Fruit fly (Drosophila melanogaster) whole organism, prepupa: ENCODE measurements around the gene scf.

Source experiments
- Blimp-1 ChIP-seq: fragments of 200-800 bp; sonication (Bioruptor generic); optimal IDR thresholded peaks from 3 replicates; lab custom pipeline; 2017; ENCODE audit warnings: missing biosample characterization, missing genetic modification characterization, mild to moderate bottlenecking, moderate library complexity, missing genetic modification reagents
- CG10669 ChIP-seq: fragments of 200-800 bp; sonication (Bioruptor generic); optimal IDR thresholded peaks from 3 replicates; lab custom pipeline; 2018; ENCODE audit warnings: missing biosample characterization, mild to moderate bottlenecking, missing genetic modification characterization, moderate library complexity
- CG11294 ChIP-seq: fragments of 200-800 bp; sonication (Bioruptor generic); IDR thresholded peaks from 2 replicates; pipeline ENCODE4 v1.3.6; 2022; ENCODE audit warnings: missing biosample characterization, missing genetic modification characterization
- CG11902 ChIP-seq: fragments of 200-800 bp; sonication (Bioruptor generic); optimal IDR thresholded peaks from 3 replicates; lab custom pipeline; 2016; ENCODE audit warnings: missing biosample characterization, missing genetic modification characterization
- CG15336 ChIP-seq: fragments of 200-800 bp; sonication (Bioruptor generic); IDR thresholded peaks from 2 replicates; pipeline ENCODE4 v1.3.6; 2022; ENCODE audit warnings: missing biosample characterization, missing genetic modification characterization
- CG1621 ChIP-seq: fragments of 200-800 bp; sonication (Bioruptor generic); optimal IDR thresholded peaks from 3 replicates; lab custom pipeline; 2018; ENCODE audit warnings: missing biosample characterization, mild to moderate bottlenecking, missing genetic modification characterization
- CG16779 ChIP-seq: fragments of 200-800 bp; sonication (Bioruptor generic); optimal IDR thresholded peaks from 3 replicates; lab custom pipeline; 2017; ENCODE audit warnings: missing biosample characterization, mild to moderate bottlenecking, missing genetic modification characterization
- CG31627 ChIP-seq: fragments of 200-800 bp; sonication (Bioruptor generic); optimal IDR thresholded peaks from 3 replicates; lab custom pipeline; 2016; ENCODE audit warnings: missing biosample characterization, missing genetic modification characterization
- CG34406 ChIP-seq: fragments of 200-800 bp; sonication (Bioruptor generic); optimal IDR thresholded peaks from 3 replicates; lab custom pipeline; 2016; ENCODE audit warnings: missing biosample characterization, missing genetic modification characterization
- CG6163 ChIP-seq: fragments of 200-800 bp; sonication (Bioruptor generic); IDR thresholded peaks from 3 replicates; pipeline ENCODE4 v1.3.6; 2022; ENCODE audit warnings: missing biosample characterization, missing genetic modification characterization
- CG6276 ChIP-seq: fragments of 200-800 bp; sonication (Bioruptor generic); optimal IDR thresholded peaks from 2 replicates; lab custom pipeline; 2017; ENCODE audit warnings: missing biosample characterization, mild to moderate bottlenecking, missing genetic modification characterization
- CG6792 ChIP-seq: fragments of 200-800 bp; sonication (Bioruptor generic); optimal IDR thresholded peaks from 3 replicates; lab custom pipeline; 2016; ENCODE audit warnings: missing biosample characterization, missing genetic modification characterization
- CG6808 ChIP-seq: fragments of 200-800 bp; sonication (Bioruptor generic); optimal IDR thresholded peaks from 3 replicates; lab custom pipeline; 2017; ENCODE audit warnings: missing biosample characterization, missing genetic modification characterization, mild to moderate bottlenecking, moderate library complexity, missing genetic modification reagents
- CG6854 ChIP-seq: fragments of 200-800 bp; sonication (Bioruptor generic); optimal IDR thresholded peaks from 2 replicates; lab custom pipeline; 2017; ENCODE audit warnings: missing biosample characterization, mild to moderate bottlenecking, missing genetic modification characterization
- CG8119 ChIP-seq: fragments of 200-800 bp; sonication (Bioruptor generic); IDR thresholded peaks from 3 replicates; pipeline ENCODE4 v1.3.6; 2022; ENCODE audit warnings: missing biosample characterization, missing genetic modification characterization
- CG8319 ChIP-seq: fragments of 200-800 bp; sonication (Bioruptor generic); optimal IDR thresholded peaks from 3 replicates; lab custom pipeline; 2016; ENCODE audit warnings: missing biosample characterization, missing genetic modification characterization
- Eip78C ChIP-seq: fragments of 200-800 bp; sonication (Bioruptor generic); peaks from one replicate; lab custom pipeline; 2016; ENCODE audit warnings: missing biosample characterization, missing genetic modification characterization
- Ets21C ChIP-seq: fragments of 200-800 bp; sonication (Bioruptor generic); optimal IDR thresholded peaks from 3 replicates; lab custom pipeline; 2016; ENCODE audit warnings: missing biosample characterization, missing genetic modification characterization
- Gug ChIP-seq: fragments of 200-800 bp; sonication (Bioruptor generic); IDR thresholded peaks from 2 replicates; pipeline ENCODE4 v1.3.6; 2022; ENCODE audit warnings: missing biosample characterization, missing genetic modification characterization
- Hr39 ChIP-seq: fragments of 200-800 bp; sonication (Bioruptor generic); optimal IDR thresholded peaks from 2 replicates; lab custom pipeline; 2016; ENCODE audit warnings: missing biosample characterization, missing genetic modification characterization
- Lpt ChIP-seq: fragments of 200-800 bp; sonication (Bioruptor generic); optimal IDR thresholded peaks from 3 replicates; lab custom pipeline; 2016; ENCODE audit warnings: missing biosample characterization, missing genetic modification characterization
- Sox14 ChIP-seq: fragments of 200-800 bp; sonication (Bioruptor generic); optimal IDR thresholded peaks from 3 replicates; lab custom pipeline; 2016; ENCODE audit warnings: missing biosample characterization, missing genetic modification characterization
- Sox15 ChIP-seq: fragments of 200-800 bp; sonication (Bioruptor generic); optimal IDR thresholded peaks from 3 replicates; lab custom pipeline; 2016; ENCODE audit warnings: missing biosample characterization, missing genetic modification characterization
- achi ChIP-seq: fragments of 200-800 bp; sonication (Bioruptor generic); optimal IDR thresholded peaks from 3 replicates; lab custom pipeline; 2016; ENCODE audit warnings: missing biosample characterization, missing genetic modification characterization
- cyc ChIP-seq: fragments of 200-800 bp; sonication (Bioruptor generic); optimal IDR thresholded peaks from 3 replicates; lab custom pipeline; 2016; ENCODE audit warnings: missing biosample characterization, missing genetic modification characterization
- dac ChIP-seq: fragments of 200-800 bp; sonication (Bioruptor generic); optimal IDR thresholded peaks from 2 replicates; lab custom pipeline; 2017; ENCODE audit warnings: missing biosample characterization, mild to moderate bottlenecking, missing genetic modification characterization
- dsx ChIP-seq: fragments of 200-800 bp; optimal IDR thresholded peaks from 3 replicates; lab custom pipeline; 2019; ENCODE audit warnings: missing biosample characterization, mild to moderate bottlenecking, missing genetic modification characterization, moderate library complexity; ENCODE audit not compliant: poor library complexity, severe bottlenecking
- eg ChIP-seq: fragments of 200-800 bp; sonication (Bioruptor generic); IDR thresholded peaks from 3 replicates; pipeline ENCODE4 v1.3.6; 2022; ENCODE audit warnings: missing biosample characterization, missing genetic modification characterization
- esn ChIP-seq: fragments of 200-800 bp; sonication (Bioruptor generic); optimal IDR thresholded peaks from 2 replicates; lab custom pipeline; 2016; ENCODE audit warnings: missing biosample characterization, mild to moderate bottlenecking, missing genetic modification characterization, moderate library complexity
- net ChIP-seq: fragments of 200-800 bp; sonication (Bioruptor generic); optimal IDR thresholded peaks from 3 replicates; lab custom pipeline; 2016; ENCODE audit warnings: missing biosample characterization, missing genetic modification characterization
- pdm3 ChIP-seq: fragments of 200-800 bp; sonication (Bioruptor generic); optimal IDR thresholded peaks from 3 replicates; lab custom pipeline; 2016; ENCODE audit warnings: missing biosample characterization, missing genetic modification characterization
- salr ChIP-seq, 2 experiments: fragments of 200-800 bp; sonication (Bioruptor generic); optimal IDR thresholded peaks; 3 replicates each; lab custom pipeline; 2016 to 2018; ENCODE audit warnings: missing biosample characterization in 2 of 2, missing genetic modification characterization in 2 of 2, mild to moderate bottlenecking in 1 of 2
- spab ChIP-seq: fragments of 200-800 bp; sonication (Bioruptor generic); optimal IDR thresholded peaks from 2 replicates; lab custom pipeline; 2017; ENCODE audit warnings: missing biosample characterization, mild to moderate bottlenecking, missing genetic modification characterization, missing genetic modification reagents
- svp ChIP-seq: fragments of 200-800 bp; sonication (Bioruptor generic); peaks from one replicate; lab custom pipeline; 2016; ENCODE audit warnings: missing biosample characterization, missing genetic modification characterization
- topi ChIP-seq: fragments of 200-800 bp; sonication (Bioruptor generic); optimal IDR thresholded peaks from 3 replicates; lab custom pipeline; 2016; ENCODE audit warnings: missing biosample characterization, missing genetic modification characterization
- vri ChIP-seq: fragments of 200-800 bp; sonication (Bioruptor generic); optimal IDR thresholded peaks from 3 replicates; lab custom pipeline; 2016; ENCODE audit warnings: missing biosample characterization, mild to moderate bottlenecking, missing genetic modification characterization

scf gene

DNA sequence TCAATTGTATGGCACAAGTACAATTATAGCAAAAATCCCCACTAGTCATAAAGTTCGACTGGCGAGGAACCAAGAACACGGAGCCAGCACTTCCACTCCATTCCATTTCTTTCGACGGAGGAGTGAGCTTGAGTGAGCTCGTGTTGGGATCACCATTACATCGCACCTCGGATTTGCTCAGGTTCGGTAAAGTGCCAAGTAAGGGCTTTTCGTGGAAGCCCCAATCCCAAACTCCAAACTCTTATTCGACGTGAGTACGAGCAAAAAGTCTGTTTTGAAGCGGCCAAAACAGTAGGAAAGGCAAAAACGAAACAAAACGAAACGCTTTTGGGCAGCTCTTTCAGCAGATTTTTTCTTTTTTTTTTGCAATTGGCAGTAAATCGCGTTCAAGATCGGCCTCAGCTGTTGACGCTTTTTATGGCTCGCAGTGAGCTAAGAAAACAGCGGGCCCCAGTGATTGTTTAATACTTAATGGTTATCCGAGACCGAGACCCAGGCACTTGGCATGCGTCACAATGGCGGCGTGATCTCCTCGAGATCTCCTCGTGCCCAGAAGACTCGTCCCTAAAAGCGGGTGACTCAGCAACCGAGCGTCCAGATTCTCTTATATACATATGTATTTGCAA, 22.6 kb downstream of the scf start (continued):
- TF ChIP-seq CG6854 = peak; percentile 77
- TF ChIP-seq CG10669 (GFP tag; lab: Kevin White, UChicago) = no peak

DNA sequence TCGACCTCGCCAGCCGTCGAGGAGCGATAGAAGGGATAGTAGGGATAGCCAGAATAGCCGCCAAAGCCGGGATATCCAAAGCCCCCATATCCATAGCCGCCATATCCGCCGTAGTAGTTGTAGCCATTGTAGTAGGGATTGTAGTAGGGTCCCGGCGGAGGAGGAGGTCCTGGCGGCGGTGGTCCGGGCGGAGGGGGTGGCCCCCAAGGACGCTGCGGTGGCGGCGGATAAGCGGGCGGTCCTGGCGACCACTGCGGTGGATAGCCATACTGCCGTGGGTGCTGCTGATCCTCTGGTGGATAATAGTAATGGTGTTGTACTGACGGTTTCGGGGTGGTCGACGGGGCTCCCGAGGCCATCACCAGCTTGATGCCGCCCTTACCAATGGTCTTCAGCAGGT, 23.7 kb downstream of the scf start:
- no peak for TF ChIP-seq CG6808 (GFP tag; lab: Kevin White, UChicago)
- no peak for TF ChIP-seq CG16779 (tag; lab: Kevin White, UChicago)
- no peak for TF ChIP-seq CG6276
- TF ChIP-seq dsx (GFP tag; lab: Kevin White, UChicago) = no peak
- no peak for TF ChIP-seq spab (GFP tag; lab: Kevin White, UChicago)
- no peak for TF ChIP-seq Lpt (GFP tag; lab: Kevin White, UChicago)
- TF ChIP-seq achi (GFP tag; lab: Kevin White, UChicago) = no peak
- TF ChIP-seq salr (GFP tag; optimal IDR thresholded peaks at IDR 0.05; lab: Kevin White, UChicago) = no peak
- no peak for TF ChIP-seq Ets21C (GFP tag; lab: Kevin White, UChicago)
- no peak for TF ChIP-seq CG8119 (GFP tag; lab: Robert Waterston, UW)
- TF ChIP-seq Blimp-1 = no peak
- TF ChIP-seq cyc (GFP tag; lab: Kevin White, UChicago) = no peak
- TF ChIP-seq Sox15 (GFP tag; lab: Kevin White, UChicago) = no peak
- TF ChIP-seq topi (GFP tag; lab: Kevin White, UChicago) = no peak
- no peak for TF ChIP-seq net
- TF ChIP-seq Hr39 (GFP tag; lab: Kevin White, UChicago) = no peak
- no peak for TF ChIP-seq eg (GFP tag; lab: Robert Waterston, UW)
- TF ChIP-seq, all 60 proteins: peak for 0

DNA sequence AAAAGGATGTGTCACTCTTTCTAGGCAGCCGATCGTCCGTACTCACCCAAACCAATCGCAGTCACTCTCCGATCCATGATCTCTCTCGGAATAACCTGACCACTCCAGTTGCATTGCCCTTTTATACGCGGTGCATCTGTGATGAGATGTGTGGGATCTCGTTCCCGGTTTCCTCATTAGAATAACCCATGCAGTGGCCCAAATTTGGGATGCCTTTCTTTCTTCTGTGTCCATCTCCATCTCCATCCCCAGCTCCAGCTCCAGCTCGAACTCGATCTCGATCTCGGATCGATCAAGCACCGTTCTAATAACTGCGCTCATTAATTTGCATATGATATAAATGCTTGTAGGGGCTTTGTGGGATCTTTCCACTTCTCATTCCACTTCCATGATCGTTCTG, 24.2 kb downstream of the scf start, which contains the start of gene CG9184:
Gene CG9184 (minus strand): TSS at position 101 of the 400 bp plus-strand sequence.
- TF ChIP-seq pdm3 (GFP tag; lab: Kevin White, UChicago) (no peak), CG6854 (no peak), Sox14 (GFP tag; lab: Kevin White, UChicago) (no peak), CG11294 (GFP tag; lab: Robert Waterston, UW) (no peak), cyc (GFP tag; lab: Kevin White, UChicago) (no peak), CG6163 (no peak), CG6792 (GFP tag; lab: Kevin White, UChicago) (no peak)

DNA sequence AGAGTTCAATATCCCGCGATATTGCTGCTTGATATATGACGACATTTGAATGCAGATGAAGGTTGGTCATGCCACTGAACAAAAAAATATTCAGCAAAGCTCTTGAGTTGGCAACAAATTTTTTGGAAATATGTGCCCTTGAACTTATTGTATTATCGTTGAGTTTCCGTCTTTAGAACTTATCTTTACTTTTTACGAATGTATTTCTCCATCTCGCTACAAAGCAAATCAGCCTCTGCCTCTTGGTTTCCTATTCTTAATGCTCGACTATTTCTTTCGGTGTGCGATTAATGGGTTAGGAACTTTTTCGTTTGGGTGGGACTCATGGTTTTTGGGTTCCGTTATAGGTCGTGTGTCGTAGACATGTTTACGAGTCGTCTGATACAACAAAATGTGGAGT, 24.7 kb downstream of the scf start:
- TF ChIP-seq CG1621 (tag; lab: Kevin White, UChicago) (no peak), dac (no peak), CG11294 (GFP tag; lab: Robert Waterston, UW) (no peak), Eip78C (GFP tag; lab: Kevin White, UChicago) (peak; percentile 44), esn (GFP tag; lab: Kevin White, UChicago) (peak; percentile 34), vri (peak; percentile 38), CG6792 (GFP tag; lab: Kevin White, UChicago) (no peak), svp (GFP tag; lab: Kevin White, UChicago) (no peak), CG11902 (GFP tag; lab: Kevin White, UChicago) (no peak), CG6163 (no peak), CG8319 (GFP tag; lab: Kevin White, UChicago) (no peak), CG15336 (peak; percentile 60), salr (GFP tag; optimal IDR thresholded peaks at IDR 0.05; lab: Kevin White, UChicago) (no peak), CG6854 (no peak), CG8119 (GFP tag; lab: Robert Waterston, UW) (peak; percentile 35; the same call in 1 of the 3 replicates), Gug (GFP tag; lab: Robert Waterston, UW) (no peak), Sox14 (GFP tag; lab: Kevin White, UChicago) (peak; percentile 31), pdm3 (GFP tag; lab: Kevin White, UChicago) (no peak), CG31627 (GFP tag; lab: Kevin White, UChicago) (peak; percentile 37), CG34406 (GFP tag; lab: Kevin White, UChicago) (no peak), Hr39 (GFP tag; lab: Kevin White, UChicago) (peak; percentile 41)
- TF ChIP-seq, all 60 proteins: peak for 8
